Fruit fly (Drosophila melanogaster): ENCODE measurements around the gene Hsp60D.

Gene Hsp60D

DNA sequence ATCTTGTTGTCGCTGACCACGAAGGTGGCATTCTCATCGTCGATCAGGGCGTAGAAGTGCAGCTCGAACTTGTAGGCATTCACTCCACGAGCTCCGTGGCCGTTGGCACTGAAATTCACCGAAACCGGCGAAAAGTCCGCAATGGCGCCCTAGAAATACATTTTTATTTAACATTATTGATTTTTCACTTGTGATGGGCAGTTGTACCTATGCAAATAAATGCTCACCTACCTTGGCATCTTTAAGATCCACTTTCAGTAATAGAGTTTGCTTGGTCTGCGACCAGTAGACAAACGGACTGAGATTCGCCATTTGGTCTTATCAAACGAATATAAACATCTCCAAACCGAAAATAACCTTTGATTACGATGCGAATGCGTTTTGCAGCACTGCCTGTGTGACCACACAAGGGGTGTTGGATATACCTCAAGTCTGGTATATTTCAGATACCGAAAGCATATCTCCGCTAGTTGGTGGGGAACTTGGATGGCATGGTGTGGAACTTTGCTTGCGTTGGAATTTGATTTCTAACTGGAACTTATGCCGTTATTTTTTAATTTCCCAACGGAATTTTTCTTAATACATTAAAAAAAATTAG lies 3.9 kb downstream of the Hsp60D start, which contains the start of gene Hacd2 (continued):
- no peak for TF ChIP-seq CG16815 (GFP tag; optimal IDR thresholded peaks at IDR 0.05)
- peak; percentile 82 for TF ChIP-seq Med (GFP tag)
- TF ChIP-seq zfh1 (GFP tag; IDR thresholded peaks at IDR 0.05), result 0 out of 3 replicates have a peak, but pooled peaks have one; percentile 29
- no peak for TF ChIP-seq CG34224 (GFP tag; IDR thresholded peaks at IDR 0.05; ENCODE audit: partially characterized antibody)
- TF ChIP-seq CG8388 (GFP tag; optimal IDR thresholded peaks at IDR 0.05), result no peak
- TF ChIP-seq ash1 (GFP tag; optimal IDR thresholded peaks at IDR 0.05), result no peak
- peak; percentile 24 for TF ChIP-seq dm (GFP tag; optimal IDR thresholded peaks at IDR 0.05)
- TF ChIP-seq NC2β (GFP tag; optimal IDR thresholded peaks at IDR 0.05), result peak; percentile 5
- peak; percentile 76; the same call in 2 of the 3 replicates for TF ChIP-seq CG2199 (GFP tag; IDR thresholded peaks at IDR 0.05)
- no peak for TF ChIP-seq kay (GFP tag; optimal IDR thresholded peaks at IDR 0.05)
- TF ChIP-seq CG3163 (GFP tag; optimal IDR thresholded peaks at IDR 0.05), result peak; percentile 33
- peak; percentile 19 for TF ChIP-seq PHDP (tag; optimal IDR thresholded peaks at IDR 0.05)
- TF ChIP-seq YL-1 (GFP tag; optimal IDR thresholded peaks at IDR 0.05), result peak; percentile 77
- no peak; the same call in 1 of the 2 replicates for TF ChIP-seq lmd (GFP tag; IDR thresholded peaks at IDR 0.05)
- TF ChIP-seq vvl (GFP tag; IDR thresholded peaks at IDR 0.05), result peak; percentile 41; the same call in 1 of the 2 replicates
- no peak for TF ChIP-seq CG10274 (GFP tag; optimal IDR thresholded peaks at IDR 0.05)
- no peak for TF ChIP-seq CG7963 (GFP tag; IDR thresholded peaks at IDR 0.05; ENCODE audit: partially characterized antibody)
- TF ChIP-seq CG3726 (GFP tag; IDR thresholded peaks at IDR 0.05), result no peak
- TF ChIP-seq knrl (GFP tag; IDR thresholded peaks at IDR 0.05; ENCODE audit: partially characterized antibody), result peak; percentile 34; the same call in 1 of the 3 replicates
- TF ChIP-seq corto (GFP tag; optimal IDR thresholded peaks at IDR 0.05), result no peak
- peak; percentile 71 for TF ChIP-seq bigmax (GFP tag; optimal IDR thresholded peaks at IDR 0.05)
- peak; percentile 53 for TF ChIP-seq ci (GFP tag; IDR thresholded peaks at IDR 0.05)
- TF ChIP-seq zf30C (GFP tag; optimal IDR thresholded peaks at IDR 0.05), result no peak
- peak; percentile 55 for TF ChIP-seq CHES-1-like (GFP tag; optimal IDR thresholded peaks at IDR 0.05)
- peak; percentile 24 for TF ChIP-seq Hsf (GFP tag; optimal IDR thresholded peaks at IDR 0.05)
- no peak for TF ChIP-seq E2f1 (GFP tag; IDR thresholded peaks at IDR 0.05)
- no peak for TF ChIP-seq seq (GFP tag; IDR thresholded peaks at IDR 0.05)
- 0 out of 2 replicates have a peak, but pooled peaks have one; percentile 14 for TF ChIP-seq Xrp1 (GFP tag; IDR thresholded peaks at IDR 0.05)
- TF ChIP-seq CG16779 (GFP tag; IDR thresholded peaks at IDR 0.05), result no peak
- peak; percentile 17 for TF ChIP-seq CG8944 (GFP tag; optimal IDR thresholded peaks at IDR 0.05)
- TF ChIP-seq ara (GFP tag; IDR thresholded peaks at IDR 0.05), result no peak
- no peak for TF ChIP-seq CG17829 (tag; optimal IDR thresholded peaks at IDR 0.05)
- no peak for TF ChIP-seq Eip74EF (GFP tag; optimal IDR thresholded peaks at IDR 0.05)
- TF ChIP-seq gsb-n (tag; optimal IDR thresholded peaks at IDR 0.05), result no peak
- peak; percentile 27 for TF ChIP-seq Fer1 (GFP tag; optimal IDR thresholded peaks at IDR 0.05)
- no peak for TF ChIP-seq CG8089 (GFP tag; optimal IDR thresholded peaks at IDR 0.05)
- TF ChIP-seq fd102C (GFP tag; optimal IDR thresholded peaks at IDR 0.05), result no peak
- TF ChIP-seq Trl (optimal IDR thresholded peaks at IDR 0.05), result no peak
- TF ChIP-seq Trl (GFP tag; optimal IDR thresholded peaks at IDR 0.05), result peak; percentile 49
- TF ChIP-seq Dref (GFP tag; IDR thresholded peaks at IDR 0.05), result peak; percentile 39
- no peak for TF ChIP-seq tio (GFP tag; optimal IDR thresholded peaks at IDR 0.05)
- TF ChIP-seq C15 (GFP tag; IDR thresholded peaks at IDR 0.05), result no peak
- TF ChIP-seq slbo (GFP tag; IDR thresholded peaks at IDR 0.05), result peak; percentile 58
- peak; percentile 30; the same call in 1 of the 2 replicates for TF ChIP-seq bbx (GFP tag; IDR thresholded peaks at IDR 0.05; ENCODE audit: partially characterized antibody)
- peak; percentile 71 for TF ChIP-seq CG3847 (GFP tag; IDR thresholded peaks at IDR 0.05)
- TF ChIP-seq CG17612 (GFP tag; IDR thresholded peaks at IDR 0.05), result no peak
- peak; percentile 14; the same call in 1 of the 2 replicates for TF ChIP-seq al (GFP tag; IDR thresholded peaks at IDR 0.05)
- no peak for TF ChIP-seq CG13296 (GFP tag; optimal IDR thresholded peaks at IDR 0.05)
- no peak for TF ChIP-seq sob (GFP tag; IDR thresholded peaks at IDR 0.05)
- no peak for TF ChIP-seq H2.0 (GFP tag; IDR thresholded peaks at IDR 0.05)
- no peak for TF ChIP-seq crol (GFP tag; IDR thresholded peaks at IDR 0.05)
